Worm (Caenorhabditis elegans) whole organism, early embryonic: ENCODE results near the gene hif-1.

Experiments
- aly-1 ChIP-seq: sonication (generic microtip); optimal IDR thresholded peaks from 2 replicates; lab custom pipeline; 2016; ENCODE audit warnings: missing genetic modification characterization, missing compliant biosample characterization
- ama-1 ChIP-seq: fragments of 150-350 bp; optimal IDR thresholded peaks from 2 replicates; lab custom pipeline; 2014
- ets-7 ChIP-seq: sonication (generic microtip); optimal IDR thresholded peaks from 2 replicates; lab custom pipeline; 2016; ENCODE audit warnings: missing genotype, missing genetic modification characterization, missing compliant biosample characterization
- flt-1 ChIP-seq: fragments of 200-800 bp; sonication (Bioruptor generic); IDR thresholded peaks from 2 replicates; pipeline ENCODE4 v1.3.6; 2022; ENCODE audit warnings: missing genetic modification characterization, missing compliant biosample characterization
- hnd-1 ChIP-seq: sonication (generic microtip); optimal IDR thresholded peaks from 2 replicates; lab custom pipeline; 2016; ENCODE audit warnings: missing genetic modification characterization, missing compliant biosample characterization
- pes-1 ChIP-seq: fragments of 200-800 bp; sonication (Bioruptor generic); IDR thresholded peaks from 2 replicates; pipeline ENCODE4 v1.3.6; 2022; ENCODE audit warnings: missing genetic modification reagents, missing genetic modification characterization, missing compliant biosample characterization
- scrt-1 ChIP-seq: fragments of 200-800 bp; sonication (Bioruptor generic); IDR thresholded peaks from 2 replicates; pipeline ENCODE4 v1.3.6; 2022; ENCODE audit warnings: missing genetic modification characterization, missing compliant biosample characterization
- tbx-11 ChIP-seq: fragments of 200-800 bp; sonication (Bioruptor generic); IDR thresholded peaks from 2 replicates; pipeline ENCODE4 v1.3.6; 2022; ENCODE audit warnings: missing genetic modification characterization, missing compliant biosample characterization
- tbx-37 ChIP-seq: fragments of 200-800 bp; sonication (Bioruptor generic); conservative IDR thresholded peaks from 2 replicates; pipeline ENCODE4 v1.3.6; 2022; ENCODE audit warnings: missing genetic modification reagents, missing genetic modification characterization, missing compliant biosample characterization

ce11 chrV:20792371-20792890 lies 12.2 kb downstream of the hif-1 start, which contains the start of gene Y44A6D.3:
- TF ChIP-seq tbx-11 (no peak), ets-7 (no peak), aly-1 (tag; lab: Kevin White, UChicago) (no peak), ama-1 (lab: Kevin White, UChicago) (no peak), hnd-1 (tag; lab: Kevin White, UChicago) (no peak), tbx-37 (GFP tag; lab: Robert Waterston, UW) (no peak), pes-1 (GFP tag; lab: Robert Waterston, UW) (no peak), scrt-1 (GFP tag; lab: Robert Waterston, UW) (no peak), flt-1 (GFP tag; lab: Robert Waterston, UW) (no peak)
